Worm (Caenorhabditis elegans) whole organism, L4 larva: ENCODE measurements around the gene che-7.

Experiments
- F26F4.8 ChIP-seq: fragments of 200-800 bp; sonication (Bioruptor generic); conservative IDR thresholded peaks from 2 replicates; pipeline ENCODE4 v1.3.6; 2022; ENCODE audit warnings: missing genetic modification characterization, missing compliant biosample characterization
- F49E8.2 ChIP-seq: sonication (generic microtip); optimal IDR thresholded peaks from 2 replicates; lab custom pipeline; 2016; ENCODE audit warnings: missing compliant biosample characterization, mild to moderate bottlenecking, missing genetic modification characterization, borderline replicate concordance
- R02D3.7 ChIP-seq: fragments of 150-350 bp; sonication (generic microtip); optimal IDR thresholded peaks from 3 replicates; lab custom pipeline; 2014; ENCODE audit warnings: missing biosample characterization, missing genetic modification characterization
- T20F7.1 ChIP-seq: fragments of 200-800 bp; sonication (Bioruptor generic); optimal IDR thresholded peaks from 2 replicates; lab custom pipeline; 2018; ENCODE audit warnings: mild to moderate bottlenecking, missing genetic modification characterization, missing compliant biosample characterization
- Y5F2A.4 ChIP-seq: fragments of 200-800 bp; sonication (Bioruptor generic); optimal IDR thresholded peaks from 2 replicates; lab custom pipeline; 2018; ENCODE audit warnings: mild to moderate bottlenecking, missing genetic modification characterization, missing compliant biosample characterization
- Y75B8A.6 ChIP-seq: fragments of 200-800 bp; sonication (Bioruptor generic); IDR thresholded peaks from 2 replicates; pipeline ENCODE4 v1.3.6; 2022; ENCODE audit warnings: missing genetic modification reagents, missing genetic modification characterization, missing compliant biosample characterization
- ZK337.2 ChIP-seq: fragments of 200-800 bp; sonication (Bioruptor generic); IDR thresholded peaks from 2 replicates; pipeline ENCODE4 v1.3.6; 2022; ENCODE audit warnings: missing genetic modification reagents, missing genetic modification characterization, missing compliant biosample characterization
- arid-1 ChIP-seq: fragments of 200-800 bp; sonication (Bioruptor generic); conservative IDR thresholded peaks from 2 replicates; pipeline ENCODE4 v1.3.6; 2022; ENCODE audit warnings: missing genetic modification reagents, missing genetic modification characterization, missing compliant biosample characterization
- ceh-20 ChIP-seq: fragments of 200-800 bp; sonication (Bioruptor generic); IDR thresholded peaks from 2 replicates; pipeline ENCODE4 v1.3.6; 2022; ENCODE audit warnings: missing genetic modification reagents, missing genetic modification characterization, missing compliant biosample characterization
- ceh-28 ChIP-seq: fragments of 150-350 bp; optimal IDR thresholded peaks from 2 replicates; lab custom pipeline; 2014; ENCODE audit warnings: missing biosample characterization, missing genetic modification reagents, missing genetic modification characterization
- ceh-44 ChIP-seq: fragments of 200-800 bp; sonication (Bioruptor generic); IDR thresholded peaks from 2 replicates; pipeline ENCODE4 v1.3.6; 2022; ENCODE audit warnings: missing genetic modification reagents, missing genetic modification characterization, missing compliant biosample characterization
- ceh-62 ChIP-seq: sonication (generic microtip); optimal IDR thresholded peaks from 2 replicates; lab custom pipeline; 2017; ENCODE audit warnings: missing biosample characterization, missing genetic modification characterization
- ces-1 ChIP-seq: fragments of 150-350 bp; sonication (generic microtip); optimal IDR thresholded peaks from 4 replicates; lab custom pipeline; 2014; ENCODE audit warnings: missing biosample characterization, missing genetic modification reagents, missing genetic modification characterization
- daf-12 ChIP-seq: fragments of 150-350 bp; optimal IDR thresholded peaks from 2 replicates; lab custom pipeline; 2014; ENCODE audit warnings: missing biosample characterization, missing genetic modification reagents, missing genetic modification characterization
- daf-16 ChIP-seq, 3 experiments: sonication (generic microtip); optimal IDR thresholded peaks; 2 replicates each; lab custom pipeline; 2016 to 2017; ENCODE audit warnings: missing genetic modification characterization in 3 of 3, missing genetic modification reagents in 3 of 3, mild to moderate bottlenecking in 2 of 3, missing compliant biosample characterization in 2 of 3, missing biosample characterization in 1 of 3, moderate library complexity in 1 of 3
- daf-19 ChIP-seq: fragments of 200-800 bp; sonication (Bioruptor generic); conservative IDR thresholded peaks from 2 replicates; pipeline ENCODE4 v1.3.6; 2022; ENCODE audit warnings: missing genetic modification characterization, missing compliant biosample characterization
- dmd-6 ChIP-seq: fragments of 200-800 bp; sonication (Bioruptor generic); IDR thresholded peaks from 2 replicates; pipeline ENCODE4 v1.3.6; 2022; ENCODE audit warnings: missing genetic modification reagents, missing genetic modification characterization, missing compliant biosample characterization
- dmd-8 ChIP-seq: fragments of 200-800 bp; sonication (Bioruptor generic); IDR thresholded peaks from 2 replicates; pipeline ENCODE4 v1.3.6; 2022; ENCODE audit warnings: missing genetic modification characterization, missing compliant biosample characterization
- dpl-1 ChIP-seq: fragments of 150-350 bp; optimal IDR thresholded peaks from 2 replicates; lab custom pipeline; 2014; ENCODE audit warnings: missing biosample characterization, missing genetic modification reagents, missing genetic modification characterization
- dve-1 ChIP-seq: sonication (generic microtip); optimal IDR thresholded peaks from 2 replicates; lab custom pipeline; 2017; ENCODE audit warnings: antibody characterized with exemption, mild to moderate bottlenecking, missing genetic modification characterization, missing compliant biosample characterization; ENCODE audit not compliant: insufficient read depth
- gei-8 ChIP-seq: fragments of 200-800 bp; sonication (Bioruptor generic); optimal IDR thresholded peaks from 2 replicates; lab custom pipeline; 2018; ENCODE audit warnings: mild to moderate bottlenecking, missing genetic modification characterization, missing compliant biosample characterization
- hif-1 ChIP-seq, 2 experiments: sonication (generic microtip); optimal IDR thresholded peaks; 2 replicates each; lab custom pipeline; 2016 to 2017; ENCODE audit warnings: missing compliant biosample characterization in 2 of 2, missing genetic modification characterization in 2 of 2, missing genetic modification reagents in 2 of 2, missing genotype in 2 of 2, mild to moderate bottlenecking in 1 of 2
- hlh-11 ChIP-seq: fragments of 200-800 bp; sonication (Bioruptor generic); optimal IDR thresholded peaks from 2 replicates; lab custom pipeline; 2018; ENCODE audit warnings: mild to moderate bottlenecking, missing genetic modification characterization, missing compliant biosample characterization
- hlh-30 ChIP-seq: sonication (generic microtip); optimal IDR thresholded peaks from 2 replicates; lab custom pipeline; 2017; ENCODE audit warnings: antibody characterized with exemption, mild to moderate bottlenecking, missing genetic modification characterization, missing compliant biosample characterization; ENCODE audit not compliant: insufficient read depth
- hmg-1.1 ChIP-seq: fragments of 200-800 bp; sonication (Bioruptor generic); IDR thresholded peaks from 2 replicates; pipeline ENCODE4 v1.3.6; 2022; ENCODE audit warnings: missing genetic modification reagents, missing genetic modification characterization, missing compliant biosample characterization
- lim-7 ChIP-seq: fragments of 200-800 bp; sonication (Bioruptor generic); IDR thresholded peaks from 2 replicates; pipeline ENCODE4 v1.3.6; 2022; ENCODE audit warnings: missing genetic modification characterization, missing compliant biosample characterization
- lin-1 ChIP-seq: fragments of 200-800 bp; sonication (Bioruptor generic); IDR thresholded peaks from 2 replicates; pipeline ENCODE4 v1.3.6; 2022; ENCODE audit warnings: missing genetic modification reagents, missing genetic modification characterization, missing compliant biosample characterization
- lin-15B ChIP-seq: fragments of 150-350 bp; sonication (generic microtip); optimal IDR thresholded peaks from 3 replicates; lab custom pipeline; 2014; ENCODE audit warnings: missing biosample characterization, missing genetic modification characterization
- lin-38 ChIP-seq: fragments of 200-800 bp; sonication (Bioruptor generic); IDR thresholded peaks from 2 replicates; pipeline ENCODE4 v1.3.6; 2022; ENCODE audit warnings: missing genetic modification reagents, missing genetic modification characterization, missing compliant biosample characterization
- lin-39 ChIP-seq: fragments of 150-350 bp; optimal IDR thresholded peaks from 2 replicates; lab custom pipeline; 2014; ENCODE audit warnings: missing biosample characterization, missing genetic modification reagents, missing genetic modification characterization
- mdl-1 ChIP-seq, 2 experiments: fragments of 150-350 bp in 1 of 2; sonication (generic microtip) in 1 of 2; optimal IDR thresholded peaks; 2 replicates each; lab custom pipeline; 2014 to 2017; ENCODE audit warnings: missing biosample characterization in 2 of 2, missing genetic modification characterization in 2 of 2
- mep-1 ChIP-seq: fragments of 150-350 bp; sonication (generic microtip); optimal IDR thresholded peaks from 3 replicates; lab custom pipeline; 2014; ENCODE audit warnings: missing biosample characterization, missing genetic modification characterization
- mxl-3 ChIP-seq: fragments of 200-800 bp; sonication (Bioruptor generic); optimal IDR thresholded peaks from 2 replicates; lab custom pipeline; 2018; ENCODE audit warnings: mild to moderate bottlenecking, missing genetic modification characterization, missing compliant biosample characterization
- nhr-28 ChIP-seq: fragments of 150-350 bp; optimal IDR thresholded peaks from 2 replicates; lab custom pipeline; 2014; ENCODE audit warnings: missing biosample characterization, missing genetic modification characterization
- nhr-48 ChIP-seq: sonication (generic microtip); optimal IDR thresholded peaks from 2 replicates; lab custom pipeline; 2016; ENCODE audit warnings: mild to moderate bottlenecking, missing genetic modification characterization, missing compliant biosample characterization
- nhr-76 ChIP-seq: fragments of 150-350 bp; optimal IDR thresholded peaks from 2 replicates; lab custom pipeline; 2014; ENCODE audit warnings: missing biosample characterization, missing genetic modification characterization
- pha-4 ChIP-seq, 2 experiments: fragments of 150-350 bp in 1 of 2; fragments of 200-800 bp in 1 of 2; sonication (Bioruptor generic) in 1 of 2; IDR thresholded peaks in 1 of 2; optimal IDR thresholded peaks in 1 of 2; 2 replicates each; pipeline versions ENCODE4 v1.3.6 to Lab custom; 2014 to 2022; ENCODE audit warnings: missing genetic modification characterization in 2 of 2, missing genetic modification reagents in 2 of 2, missing biosample characterization in 1 of 2, missing compliant biosample characterization in 1 of 2
- rbr-2 ChIP-seq: sonication (generic microtip); optimal IDR thresholded peaks from 2 replicates; lab custom pipeline; 2016; ENCODE audit warnings: missing genotype, missing genetic modification characterization, missing compliant biosample characterization
- saeg-2 ChIP-seq: fragments of 200-800 bp; sonication (Bioruptor generic); IDR thresholded peaks from 2 replicates; pipeline ENCODE4 v1.3.6; 2022; ENCODE audit warnings: missing genetic modification reagents, missing genetic modification characterization, missing compliant biosample characterization
- snpc-4 ChIP-seq: fragments of 150-350 bp; optimal IDR thresholded peaks from 2 replicates; lab custom pipeline; 2014; ENCODE audit warnings: missing biosample characterization, missing genetic modification characterization
- unc-130 ChIP-seq: sonication (generic microtip); optimal IDR thresholded peaks from 2 replicates; lab custom pipeline; 2016; ENCODE audit warnings: missing genetic modification reagents, missing genetic modification characterization, missing compliant biosample characterization
- unc-62 ChIP-seq, 3 experiments: fragments of 150-350 bp in 1 of 3; sonication (generic microtip); optimal IDR thresholded peaks in 2 of 3; peaks in 1 of 3; 1 replicate in 1 of 3; 2 replicates in 2 of 3; lab custom pipeline; 2014 to 2017; ENCODE audit warnings: missing biosample characterization in 3 of 3, missing genetic modification characterization in 3 of 3, missing genetic modification reagents in 3 of 3, missing genotype in 1 of 3
- vab-7 ChIP-seq: fragments of 200-800 bp; sonication (Bioruptor generic); IDR thresholded peaks from 2 replicates; pipeline ENCODE4 v1.3.6; 2022; ENCODE audit warnings: missing genetic modification reagents, missing genetic modification characterization, missing compliant biosample characterization
- ztf-7 ChIP-seq: fragments of 150-350 bp; optimal IDR thresholded peaks from 2 replicates; lab custom pipeline; 2014; ENCODE audit warnings: missing biosample characterization, missing genetic modification characterization

Gene che-7

ce11 chrV:8016928-8017327, 47.9 kb upstream of the che-7 start, which contains the start of gene sptl-2 (continued):
- TF ChIP-seq saeg-2 (no peak), dpl-1 (GFP tag; lab: Kevin White, UChicago) (no peak), unc-62 (GFP tag; optimal IDR thresholded peaks at IDR 0.05 in 1 of 2; lab: Kevin White, UChicago) (no peak), unc-62 (tag; optimal IDR thresholded peaks at IDR 0.05; lab: Kevin White, UChicago) (no peak), daf-16 (GFP tag; optimal IDR thresholded peaks at IDR 0.05; lab: Kevin White, UChicago) (no peak), daf-16 (tag; optimal IDR thresholded peaks at IDR 0.05; lab: Kevin White, UChicago) (peak; percentile 40), ztf-7 (tag; lab: Kevin White, UChicago) (no peak), Y75B8A.6 (GFP tag; lab: Robert Waterston, UW) (no peak), ces-1 (no peak), ceh-20 (GFP tag; lab: Robert Waterston, UW) (no peak)

DNA sequence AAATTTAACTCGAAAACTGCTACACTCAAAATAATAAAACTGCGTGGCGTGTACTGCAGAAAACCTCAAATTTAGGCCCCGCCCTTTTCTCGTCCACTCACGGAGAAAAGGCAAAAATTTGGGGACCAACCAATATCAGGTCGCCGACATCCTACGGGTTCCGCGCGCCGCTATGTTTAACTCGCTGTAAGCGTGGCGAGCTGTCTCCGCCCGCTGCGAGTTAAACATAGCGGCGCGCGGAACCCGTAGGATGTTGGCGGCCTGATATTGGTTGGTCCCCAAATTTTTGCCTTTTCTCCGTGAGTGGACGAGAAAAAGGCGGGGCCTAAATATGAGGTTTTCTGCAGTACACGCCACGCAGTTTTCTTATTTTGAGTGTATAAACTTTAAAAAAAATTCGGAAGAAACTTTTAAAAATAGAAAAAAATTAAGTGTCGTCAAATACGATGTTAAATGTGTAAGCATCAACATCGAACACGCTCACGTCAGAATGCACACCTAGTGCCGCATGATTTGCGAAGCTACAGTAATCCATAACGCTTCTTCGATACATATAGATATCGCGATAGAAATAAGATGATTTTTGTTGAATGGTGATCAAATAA, 45.8 kb upstream of the che-7 start:
- TF ChIP-seq F49E8.2 (tag; lab: Kevin White, UChicago), result peak; percentile 40
- TF ChIP-seq lin-38, result 0 out of 2 replicates have a peak, but pooled peaks have one; percentile 21
- 0 out of 2 replicates have a peak, but pooled peaks have one; percentile 6 for TF ChIP-seq lim-7 (GFP tag; lab: Robert Waterston, UW)

DNA sequence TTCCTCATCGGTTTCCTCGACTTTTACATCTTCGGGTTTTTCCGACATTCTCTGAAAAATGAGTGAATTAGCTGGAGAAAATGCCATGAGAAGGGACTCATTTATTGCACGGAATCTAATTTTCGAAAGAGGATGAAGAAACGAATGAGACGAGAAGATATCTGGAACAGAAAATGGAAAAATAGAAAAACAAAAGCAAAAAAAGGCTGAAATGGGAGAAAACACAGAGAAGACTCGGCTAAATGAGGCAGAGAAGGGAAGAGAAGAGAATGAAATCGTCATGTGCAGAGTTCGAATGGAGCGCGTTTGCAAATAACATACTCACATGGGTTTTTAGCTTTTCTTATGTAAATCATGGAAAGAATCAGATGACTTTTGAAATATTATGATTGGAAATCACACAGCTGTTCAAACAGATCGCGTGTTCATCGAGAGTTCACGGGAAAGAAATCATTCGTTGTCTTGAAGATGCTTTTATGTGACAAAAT, 44.9 kb upstream of the che-7 start, which contains the start of gene Y97E10AR.6:
TSS of gene Y97E10AR.6 (minus strand) at position 51 of the 488 bp plus-strand sequence.
- TF ChIP-seq pha-4 (GFP tag; IDR thresholded peaks at IDR 0.05; lab: Robert Waterston, UW) (no peak), pha-4 (tag; optimal IDR thresholded peaks at IDR 0.05; lab: Kevin White, UChicago) (peak; percentile 16), arid-1 (GFP tag; lab: Robert Waterston, UW) (no peak), mdl-1 (tag; optimal IDR thresholded peaks at IDR 0.05; lab: Kevin White, UChicago) (peak in 1 of 2 experiments; percentile 64), ceh-44 (no peak), snpc-4 (tag; lab: Kevin White, UChicago) (no peak), nhr-76 (no peak), R02D3.7 (tag; lab: Kevin White, UChicago) (no peak), ceh-28 (no peak), hmg-1.1 (GFP tag; lab: Robert Waterston, UW) (0 out of 2 replicates have a peak, but pooled peaks have one; percentile 22), mep-1 (tag; lab: Kevin White, UChicago) (peak; percentile 35), nhr-48 (no peak), gei-8 (GFP tag; lab: Kevin White, UChicago) (no peak), dmd-8 (no peak), mxl-3 (GFP tag; lab: Kevin White, UChicago) (peak; percentile 6), unc-130 (GFP tag; lab: Kevin White, UChicago) (no peak), T20F7.1 (peak; percentile 31), hif-1 (tag; optimal IDR thresholded peaks at IDR 0.05; lab: Kevin White, UChicago) (peak in 1 of 2 experiments; percentile 14), nhr-28 (tag; lab: Kevin White, UChicago) (peak; percentile 43), hlh-11 (tag; lab: Kevin White, UChicago) (peak; percentile 41), Y5F2A.4 (GFP tag; lab: Kevin White, UChicago) (no peak), dve-1 (tag; lab: Kevin White, UChicago) (peak; percentile 25), dmd-6 (GFP tag; lab: Robert Waterston, UW) (peak; percentile 37), unc-62 (GFP tag; optimal IDR thresholded peaks at IDR 0.05 in 1 of 2; lab: Kevin White, UChicago) (no peak), unc-62 (tag; optimal IDR thresholded peaks at IDR 0.05; lab: Kevin White, UChicago) (no peak), hlh-30 (peak; percentile 98), vab-7 (GFP tag; lab: Robert Waterston, UW) (no peak), rbr-2 (tag; lab: Kevin White, UChicago) (peak; percentile 26), lin-1 (GFP tag; lab: Robert Waterston, UW) (no peak), ceh-62 (no peak), F26F4.8 (GFP tag; lab: Robert Waterston, UW) (no peak), ZK337.2 (GFP tag; lab: Robert Waterston, UW) (no peak), lin-39 (tag; lab: Kevin White, UChicago) (no peak), lin-15B (no peak), daf-12 (no peak), daf-19 (GFP tag; lab: Robert Waterston, UW) (no peak)
